Fruit fly (Drosophila melanogaster) whole organism, embryonic: Measurements from ENCODE around the gene CG13359.

Source experiments
- Asciz ChIP-seq: fragments of 200-800 bp; sonication (Bioruptor generic); optimal IDR thresholded peaks from 2 replicates; lab custom pipeline; 2017; ENCODE audit warnings: missing biosample characterization, mild to moderate bottlenecking, missing genetic modification characterization, missing genetic modification reagents
- Awh ChIP-seq: fragments of 200-800 bp; sonication (Bioruptor generic); IDR thresholded peaks from 2 replicates; pipeline ENCODE4, ENCODE4 v1.3.6; 2022; ENCODE audit warnings: missing biosample characterization, missing genetic modification characterization
- B-H1 ChIP-seq: fragments of 200-800 bp; sonication (Bioruptor generic); IDR thresholded peaks from 3 replicates; pipeline ENCODE4 v1.3.6; 2022; ENCODE audit warnings: missing biosample characterization, missing genetic modification characterization
- BtbVII ChIP-seq: fragments of 200-800 bp; sonication (Bioruptor generic); optimal IDR thresholded peaks from 3 replicates; lab custom pipeline; 2017; ENCODE audit warnings: missing biosample characterization, mild to moderate bottlenecking, missing genetic modification characterization
- CG13123 ChIP-seq: fragments of 200-800 bp; sonication (Bioruptor generic); optimal IDR thresholded peaks from 2 replicates; lab custom pipeline; 2016; ENCODE audit warnings: missing biosample characterization, missing genetic modification characterization
- CG13624 ChIP-seq: fragments of 200-800 bp; sonication (Bioruptor generic); optimal IDR thresholded peaks from 2 replicates; lab custom pipeline; 2016; ENCODE audit warnings: missing biosample characterization, missing genetic modification characterization
- CG14667 ChIP-seq: fragments of 200-800 bp; sonication (Bioruptor generic); IDR thresholded peaks from 2 replicates; pipeline ENCODE4 v1.3.6; 2022; ENCODE audit warnings: missing biosample characterization, missing genetic modification characterization
- CG15601 ChIP-seq: fragments of 200-800 bp; sonication (Bioruptor generic); optimal IDR thresholded peaks from 3 replicates; lab custom pipeline; 2019; ENCODE audit warnings: missing biosample characterization, mild to moderate bottlenecking, missing genetic modification characterization, moderate library complexity
- CG16863 ChIP-seq: fragments of 200-800 bp; sonication (Bioruptor generic); optimal IDR thresholded peaks from 3 replicates; lab custom pipeline; 2016; ENCODE audit warnings: missing biosample characterization, missing genetic modification characterization
- CG17361 ChIP-seq: fragments of 200-800 bp; sonication (Bioruptor generic); IDR thresholded peaks from 3 replicates; pipeline ENCODE4 v1.3.6; 2022; ENCODE audit warnings: missing biosample characterization, missing genetic modification characterization
- CG17385 ChIP-seq: fragments of 200-800 bp; sonication (Bioruptor generic); optimal IDR thresholded peaks from 3 replicates; lab custom pipeline; 2018; ENCODE audit warnings: missing biosample characterization, mild to moderate bottlenecking, missing genetic modification characterization
- CG18262 ChIP-seq: fragments of 200-800 bp; optimal IDR thresholded peaks from 3 replicates; lab custom pipeline; 2019; ENCODE audit warnings: missing biosample characterization, mild to moderate bottlenecking, missing genetic modification characterization, moderate library complexity
- CG2202 ChIP-seq: fragments of 200-800 bp; sonication (Bioruptor generic); optimal IDR thresholded peaks from 2 replicates; lab custom pipeline; 2018; ENCODE audit warnings: missing biosample characterization, mild to moderate bottlenecking, missing genetic modification characterization
- CG32532 ChIP-seq: fragments of 200-800 bp; sonication (Bioruptor generic); IDR thresholded peaks from 2 replicates; pipeline ENCODE4 v1.3.6; 2022; ENCODE audit warnings: missing biosample characterization, missing genetic modification characterization
- CG3281 ChIP-seq: fragments of 200-800 bp; sonication (Bioruptor generic); optimal IDR thresholded peaks from 3 replicates; lab custom pipeline; 2017; ENCODE audit warnings: missing biosample characterization, mild to moderate bottlenecking, missing genetic modification characterization
- CG3407 ChIP-seq: fragments of 200-800 bp; sonication (Bioruptor generic); optimal IDR thresholded peaks from 2 replicates; lab custom pipeline; 2018; ENCODE audit warnings: missing biosample characterization, mild to moderate bottlenecking, missing genetic modification characterization
- CG3726 ChIP-seq: fragments of 200-800 bp; sonication (Bioruptor generic); IDR thresholded peaks from 3 replicates; pipeline ENCODE4, ENCODE4 v1.3.6; 2022; ENCODE audit warnings: missing biosample characterization, missing genetic modification characterization
- CG3838 ChIP-seq: fragments of 200-800 bp; sonication (Bioruptor generic); optimal IDR thresholded peaks from 3 replicates; lab custom pipeline; 2016; ENCODE audit warnings: missing biosample characterization, missing genetic modification characterization
- CG7786 ChIP-seq: fragments of 200-800 bp; sonication (Bioruptor generic); optimal IDR thresholded peaks from 2 replicates; lab custom pipeline; 2016; ENCODE audit warnings: missing biosample characterization, missing genetic modification characterization
- CG8281 ChIP-seq: fragments of 200-800 bp; sonication (Bioruptor generic); optimal IDR thresholded peaks from 2 replicates; lab custom pipeline; 2018; ENCODE audit warnings: missing biosample characterization, mild to moderate bottlenecking, missing genetic modification characterization, moderate library complexity
- CG9727 ChIP-seq: fragments of 200-800 bp; sonication (Bioruptor generic); optimal IDR thresholded peaks from 3 replicates; lab custom pipeline; 2017; ENCODE audit warnings: missing biosample characterization, mild to moderate bottlenecking, missing genetic modification characterization
- Chrac-16 ChIP-seq: fragments of 200-800 bp; sonication (Bioruptor generic); optimal IDR thresholded peaks from 3 replicates; lab custom pipeline; 2016; ENCODE audit warnings: missing biosample characterization, missing genetic modification characterization
- Dref ChIP-seq: fragments of 200-800 bp; sonication (Bioruptor generic); IDR thresholded peaks from 2 replicates; pipeline ENCODE4 v1.3.6; 2022; ENCODE audit warnings: missing biosample characterization, missing genetic modification characterization
- E2f1 ChIP-seq: fragments of 200-800 bp; sonication (Bioruptor generic); IDR thresholded peaks from 2 replicates; pipeline ENCODE4 v1.3.6; 2022; ENCODE audit warnings: missing biosample characterization, missing genetic modification characterization
- HHEX ChIP-seq: fragments of 200-800 bp; sonication (Bioruptor generic); optimal IDR thresholded peaks from 3 replicates; lab custom pipeline; 2017; ENCODE audit warnings: missing biosample characterization, mild to moderate bottlenecking, missing genetic modification characterization, missing genetic modification reagents
- Meics ChIP-seq: fragments of 200-800 bp; sonication (Bioruptor generic); optimal IDR thresholded peaks from 2 replicates; lab custom pipeline; 2017; ENCODE audit warnings: missing biosample characterization, mild to moderate bottlenecking, missing genetic modification characterization
- Pdp1 ChIP-seq, 2 experiments: fragments of 200-800 bp; sonication (Bioruptor generic); optimal IDR thresholded peaks; 3 replicates each; lab custom pipeline; 2016; ENCODE audit warnings: missing biosample characterization in 2 of 2, missing genetic modification characterization in 2 of 2, mild to moderate bottlenecking in 1 of 2, moderate library complexity in 1 of 2
- Ptx1 ChIP-seq: fragments of 200-800 bp; sonication (Bioruptor generic); IDR thresholded peaks from 2 replicates; pipeline ENCODE4 v1.3.6; 2022; ENCODE audit warnings: missing biosample characterization, missing genetic modification characterization
- Rx ChIP-seq: fragments of 200-800 bp; sonication (Bioruptor generic); IDR thresholded peaks from 2 replicates; pipeline ENCODE4 v1.3.6; 2022; ENCODE audit warnings: missing biosample characterization, missing genetic modification characterization
- Scr ChIP-seq: fragments of 200-800 bp; sonication (Bioruptor generic); IDR thresholded peaks from 2 replicates; pipeline ENCODE4 v1.3.6; 2022; ENCODE audit warnings: missing biosample characterization, missing genetic modification characterization; ENCODE audit not compliant: partially characterized antibody
- Sox100B ChIP-seq: fragments of 200-800 bp; sonication (Bioruptor generic); optimal IDR thresholded peaks from 3 replicates; lab custom pipeline; 2018; ENCODE audit warnings: missing biosample characterization, mild to moderate bottlenecking, missing genetic modification characterization
- Tbp ChIP-seq: fragments of >200 bp; optimal IDR thresholded peaks from 2 replicates; lab custom pipeline; 2018; ENCODE audit warnings: missing biosample characterization, missing genetic modification characterization
- al ChIP-seq: fragments of 200-800 bp; sonication (Bioruptor generic); IDR thresholded peaks from 2 replicates; pipeline ENCODE4 v1.3.6; 2022; ENCODE audit warnings: missing biosample characterization, missing genetic modification characterization
- en ChIP-seq: fragments of 200-800 bp; sonication (Bioruptor generic); optimal IDR thresholded peaks from 2 replicates; lab custom pipeline; 2016; ENCODE audit warnings: missing biosample characterization, missing genetic modification characterization
- fd3F ChIP-seq: fragments of 200-800 bp; sonication (Bioruptor generic); optimal IDR thresholded peaks from 2 replicates; lab custom pipeline; 2018; ENCODE audit warnings: missing biosample characterization, mild to moderate bottlenecking, missing genetic modification characterization, moderate library complexity
- hkb ChIP-seq, 2 experiments: fragments of 200-800 bp in 1 of 2; fragments of >200 bp in 1 of 2; sonication (Bioruptor generic) in 1 of 2; IDR thresholded peaks in 1 of 2; optimal IDR thresholded peaks in 1 of 2; 2 replicates each; pipeline versions ENCODE4 v1.3.6 to Lab custom; 2017 to 2022; ENCODE audit warnings: missing biosample characterization in 1 of 2, missing genetic modification characterization in 1 of 2
- mirr ChIP-seq: fragments of 200-800 bp; sonication (Bioruptor generic); optimal IDR thresholded peaks from 3 replicates; lab custom pipeline; 2018; ENCODE audit warnings: missing biosample characterization, mild to moderate bottlenecking, missing genetic modification characterization
- odd ChIP-seq: fragments of 200-800 bp; sonication (Bioruptor generic); optimal IDR thresholded peaks from 2 replicates; lab custom pipeline; 2017; ENCODE audit warnings: missing biosample characterization, mild to moderate bottlenecking, missing genetic modification characterization
- pb ChIP-seq: fragments of 200-800 bp; sonication (Bioruptor generic); optimal IDR thresholded peaks from 3 replicates; lab custom pipeline; 2016; ENCODE audit warnings: missing biosample characterization, missing genetic modification characterization
- scrt ChIP-seq: fragments of 200-800 bp; sonication (Bioruptor generic); optimal IDR thresholded peaks from 2 replicates; lab custom pipeline; 2018; ENCODE audit warnings: missing biosample characterization, mild to moderate bottlenecking, missing genetic modification characterization, moderate library complexity
- sim ChIP-seq: fragments of 200-800 bp; sonication (Bioruptor generic); IDR thresholded peaks from 2 replicates; pipeline ENCODE4 v1.3.6; 2022; ENCODE audit warnings: missing biosample characterization, missing genetic modification characterization
- sisA ChIP-seq: fragments of 200-800 bp; sonication (Bioruptor generic); IDR thresholded peaks from 2 replicates; pipeline ENCODE4 v1.3.6; 2022; ENCODE audit warnings: missing biosample characterization, missing genetic modification characterization
- so ChIP-seq: fragments of 200-800 bp; sonication (Bioruptor generic); IDR thresholded peaks from 3 replicates; pipeline ENCODE4 v1.3.6; 2022; ENCODE audit warnings: missing biosample characterization, missing genetic modification characterization
- sr ChIP-seq: fragments of 200-800 bp; sonication (Bioruptor generic); IDR thresholded peaks from 3 replicates; pipeline ENCODE4 v1.3.6; 2022; ENCODE audit warnings: missing biosample characterization, missing genetic modification characterization
- stc ChIP-seq: fragments of 200-800 bp; sonication (Bioruptor generic); IDR thresholded peaks from 2 replicates; pipeline ENCODE4 v1.3.6; 2022; ENCODE audit warnings: missing biosample characterization, missing genetic modification characterization
- tgo ChIP-seq: fragments of 200-800 bp; sonication (Bioruptor generic); IDR thresholded peaks from 3 replicates; pipeline ENCODE4 v1.3.6; 2022; ENCODE audit warnings: missing biosample characterization, missing genetic modification characterization
- trh ChIP-seq: fragments of 200-800 bp; sonication (Bioruptor generic); optimal IDR thresholded peaks from 2 replicates; lab custom pipeline; 2016; ENCODE audit warnings: missing biosample characterization, missing genetic modification characterization
- usp ChIP-seq: fragments of >200 bp; optimal IDR thresholded peaks from 2 replicates; lab custom pipeline; 2017; ENCODE audit warnings: missing biosample characterization, missing genetic modification characterization
- vvl ChIP-seq: fragments of 200-800 bp; sonication (Bioruptor generic); IDR thresholded peaks from 2 replicates; pipeline ENCODE4 v1.3.6; 2022; ENCODE audit warnings: missing biosample characterization, missing genetic modification characterization
- wek ChIP-seq: fragments of 200-800 bp; sonication (Bioruptor generic); optimal IDR thresholded peaks from 3 replicates; lab custom pipeline; 2018; ENCODE audit warnings: missing biosample characterization, mild to moderate bottlenecking, missing genetic modification characterization, moderate library complexity
- yki ChIP-seq: fragments of >200 bp; optimal IDR thresholded peaks from 3 replicates; lab custom pipeline; 2018
- zfh2 ChIP-seq: fragments of 200-800 bp; sonication (Bioruptor generic); optimal IDR thresholded peaks from 2 replicates; lab custom pipeline; 2016; ENCODE audit warnings: missing biosample characterization, missing genetic modification characterization

Gene CG13359

DNA sequence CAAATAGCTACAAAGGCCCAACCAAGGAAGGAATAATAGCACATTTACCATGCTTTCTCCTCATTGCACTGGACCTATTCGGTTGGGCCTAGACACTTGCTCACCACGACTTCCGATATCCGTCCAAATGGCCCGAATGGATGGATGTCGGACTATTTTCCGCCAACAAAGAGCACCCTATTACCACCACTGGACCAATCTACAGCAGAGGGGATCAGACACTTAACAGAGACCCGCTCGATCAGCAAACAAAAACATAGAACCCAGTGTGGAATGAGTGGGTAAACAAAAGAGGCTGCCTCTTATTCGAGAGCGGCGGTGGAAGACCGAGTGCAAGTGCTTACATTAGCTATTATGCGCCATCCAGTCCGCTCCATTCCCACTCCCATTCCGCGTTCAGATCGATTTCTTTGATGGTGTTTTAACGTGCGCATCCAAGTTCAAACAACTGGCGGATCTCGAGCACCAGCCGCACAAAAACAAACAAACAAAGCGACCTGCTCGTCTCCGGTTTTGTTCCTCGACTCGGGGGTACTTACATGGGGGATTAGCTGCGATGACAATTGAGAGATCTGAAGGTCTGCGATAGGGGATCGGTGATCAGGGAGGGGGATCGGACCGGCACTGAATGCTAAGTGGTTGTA is 34.7 kb downstream of the CG13359 start (continued):
- TF ChIP-seq Pdp1 (GFP tag; optimal IDR thresholded peaks at IDR 0.05; lab: Kevin White, UChicago) (peak in 1 of 2 experiments; percentile 13), sim (GFP tag; lab: Robert Waterston, UW) (no peak), B-H1 (GFP tag; lab: Robert Waterston, UW) (no peak), Meics (GFP tag; lab: Kevin White, UChicago) (no peak), wek (no peak), CG7786 (no peak), CG14667 (GFP tag; lab: Robert Waterston, UW) (no peak), CG8281 (tag; lab: Kevin White, UChicago) (no peak), CG17361 (GFP tag; lab: Robert Waterston, UW) (no peak), CG32532 (0 out of 2 replicates have a peak, but pooled peaks have one; percentile 5), Ptx1 (GFP tag; lab: Robert Waterston, UW) (no peak), Chrac-16 (GFP tag; lab: Kevin White, UChicago) (no peak), sr (GFP tag; lab: Robert Waterston, UW) (no peak), zfh2 (GFP tag; lab: Kevin White, UChicago) (no peak), Awh (GFP tag; lab: Robert Waterston, UW) (no peak), E2f1 (GFP tag; lab: Robert Waterston, UW) (no peak), CG13624 (no peak), hkb (optimal IDR thresholded peaks at IDR 0.05; lab: Kevin White, UChicago) (no peak), hkb (GFP tag; IDR thresholded peaks at IDR 0.05; lab: Robert Waterston, UW) (no peak), CG3281 (no peak), CG3838 (GFP tag; lab: Kevin White, UChicago) (no peak), mirr (peak; percentile 14), yki (lab: Kevin White, UChicago) (no peak), CG15601 (tag; lab: Kevin White, UChicago) (peak; percentile 3), Tbp (GFP tag; lab: Kevin White, UChicago) (no peak), BtbVII (GFP tag; lab: Kevin White, UChicago) (no peak), HHEX (GFP tag; lab: Kevin White, UChicago) (no peak), Asciz (GFP tag; lab: Kevin White, UChicago) (no peak), usp (GFP tag; lab: Kevin White, UChicago) (no peak), CG17385 (no peak), CG3726 (GFP tag; lab: Robert Waterston, UW) (no peak), trh (GFP tag; lab: Kevin White, UChicago) (no peak), so (GFP tag; lab: Robert Waterston, UW) (no peak), al (GFP tag; lab: Robert Waterston, UW) (no peak), CG16863 (no peak), pb (GFP tag; lab: Kevin White, UChicago) (no peak), CG3407 (peak; percentile 4), Dref (GFP tag; lab: Robert Waterston, UW) (peak; percentile 29; the same call in 1 of the 2 replicates), en (GFP tag; lab: Kevin White, UChicago) (no peak), CG2202 (tag; lab: Kevin White, UChicago) (peak; percentile 22), Rx (GFP tag; lab: Robert Waterston, UW) (no peak), odd (GFP tag; lab: Kevin White, UChicago) (no peak), Sox100B (GFP tag; lab: Kevin White, UChicago) (no peak), tgo (GFP tag; lab: Robert Waterston, UW) (no peak), fd3F (GFP tag; lab: Kevin White, UChicago) (no peak), scrt (GFP tag; lab: Kevin White, UChicago) (no peak), CG9727 (GFP tag; lab: Kevin White, UChicago) (no peak), CG18262 (no peak), stc (GFP tag; lab: Robert Waterston, UW) (no peak), CG13123 (GFP tag; lab: Kevin White, UChicago) (no peak), vvl (GFP tag; lab: Robert Waterston, UW) (0 out of 2 replicates have a peak, but pooled peaks have one; percentile 16), sisA (no peak), Scr (GFP tag; lab: Robert Waterston, UW) (no peak)
